Worm (Caenorhabditis elegans) whole organism, L4/young adult: ENCODE data around the gene H01G02.4.
A peak's percentile ranks its signal among the peaks of the same experiment; 100 is the strongest.

ENCODE experiments used
- W03F9.2 ChIP-seq: fragments of 150-350 bp; optimal IDR thresholded peaks from 2 replicates; lab custom pipeline; 2014; ENCODE audit warnings: missing biosample characterization, missing genetic modification characterization
- dao-5 ChIP-seq: sonication (generic microtip); optimal IDR thresholded peaks from 2 replicates; lab custom pipeline; 2016; ENCODE audit warnings: missing genotype, missing genetic modification characterization, moderate library complexity, missing compliant biosample characterization
- him-1 ChIP-seq: sonication (generic microtip); optimal IDR thresholded peaks from 2 replicates; lab custom pipeline; 2016; ENCODE audit warnings: missing genotype, missing genetic modification reagents, missing genetic modification characterization, missing compliant biosample characterization

The H01G02.4 gene

DNA sequence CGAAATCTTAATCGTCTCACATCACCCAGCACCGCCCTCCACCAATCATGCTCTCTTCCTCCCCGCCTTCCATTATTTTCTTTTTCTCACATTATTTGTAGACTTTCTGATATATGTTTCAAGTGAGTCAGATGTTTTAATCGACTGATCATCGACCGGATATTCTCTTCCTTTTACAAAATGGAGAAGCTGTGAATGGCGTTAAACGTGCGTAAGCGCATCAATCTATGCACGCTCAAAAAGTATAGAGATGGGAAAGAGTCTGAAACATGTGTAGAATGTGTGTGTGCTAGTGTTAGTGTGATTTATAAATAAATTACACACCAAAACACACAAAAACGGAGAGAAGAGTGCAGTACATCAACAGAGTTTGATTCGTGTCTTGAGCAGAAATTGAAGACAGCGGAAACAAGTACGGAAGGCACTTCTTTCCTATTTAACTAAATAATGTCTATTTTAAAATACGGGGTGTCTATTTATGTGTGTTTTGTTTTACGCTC, 25.9 kb downstream of the H01G02.4 start:
- no peak for TF ChIP-seq him-1 (tag; lab: Kevin White, UChicago)
- no peak for TF ChIP-seq dao-5 (tag; lab: Kevin White, UChicago)
- no peak for TF ChIP-seq W03F9.2 (tag; lab: Kevin White, UChicago)

DNA sequence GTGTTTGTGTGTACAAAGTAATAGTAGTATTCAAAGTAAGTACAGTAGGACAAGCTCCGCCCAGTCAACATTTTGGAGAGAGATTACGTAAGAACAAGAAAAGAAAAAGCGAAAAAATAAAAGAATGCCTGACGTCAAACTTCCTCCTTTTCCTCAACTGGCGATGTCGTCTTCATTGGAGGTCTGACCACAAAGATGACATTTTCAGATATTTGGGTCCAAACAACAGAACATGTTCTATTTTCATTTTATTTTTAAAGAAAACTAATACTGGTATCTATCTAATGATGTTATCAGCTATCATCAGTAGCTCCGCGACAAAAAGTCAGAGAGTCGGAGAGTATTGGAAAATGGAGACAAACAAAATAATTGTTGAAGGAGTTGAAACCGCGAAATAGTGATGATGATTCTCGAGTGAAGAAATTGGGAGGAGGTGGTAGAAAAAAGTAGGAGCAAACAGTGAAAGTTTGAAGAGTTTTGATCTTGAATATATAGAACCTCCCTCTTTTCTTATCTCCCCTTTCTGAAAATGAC, 29.2 kb downstream of the H01G02.4 start, which contains the start of gene lips-5:
Gene lips-5 (minus strand): TSS at position 51 of the 534 bp plus-strand sequence.
- TF ChIP-seq dao-5 (tag; lab: Kevin White, UChicago) (no peak), W03F9.2 (tag; lab: Kevin White, UChicago) (no peak), him-1 (tag; lab: Kevin White, UChicago) (no peak)

- no peak for TF ChIP-seq him-1 (tag; lab: Kevin White, UChicago)
- TF ChIP-seq dao-5 (tag; lab: Kevin White, UChicago) = no peak
- TF ChIP-seq W03F9.2 (tag; lab: Kevin White, UChicago) = no peak
Observed at ce11 chrIV:11772119-11772518, 30.8 kb downstream of the H01G02.4 start.

ce11 chrIV:11771064-11771463, 31.9 kb downstream of the H01G02.4 start:
- TF ChIP-seq dao-5 (tag; lab: Kevin White, UChicago) = no peak
- TF ChIP-seq him-1 (tag; lab: Kevin White, UChicago) = no peak
- no peak for TF ChIP-seq W03F9.2 (tag; lab: Kevin White, UChicago)

DNA sequence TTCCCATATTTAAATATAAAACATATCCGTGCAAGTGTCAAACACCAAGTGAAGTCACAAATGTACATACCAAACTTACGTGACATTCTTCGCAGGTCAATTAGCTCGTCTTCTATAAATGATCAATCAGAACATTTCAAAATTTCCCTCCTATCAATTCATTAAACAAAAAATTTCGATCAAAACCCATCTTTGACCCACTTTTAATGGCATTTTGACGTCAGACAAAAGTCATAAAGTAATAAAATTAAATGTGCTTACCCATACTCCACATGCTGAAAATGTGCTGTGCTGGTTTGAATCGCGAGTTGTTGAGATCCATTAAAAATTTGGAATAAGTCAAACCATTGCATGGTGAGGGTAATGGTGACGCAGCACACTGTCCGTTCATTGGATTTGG, 33.2 kb downstream of the H01G02.4 start:
- no peak for TF ChIP-seq him-1 (tag; lab: Kevin White, UChicago)
- TF ChIP-seq dao-5 (tag; lab: Kevin White, UChicago) = no peak
- no peak for TF ChIP-seq W03F9.2 (tag; lab: Kevin White, UChicago)

DNA sequence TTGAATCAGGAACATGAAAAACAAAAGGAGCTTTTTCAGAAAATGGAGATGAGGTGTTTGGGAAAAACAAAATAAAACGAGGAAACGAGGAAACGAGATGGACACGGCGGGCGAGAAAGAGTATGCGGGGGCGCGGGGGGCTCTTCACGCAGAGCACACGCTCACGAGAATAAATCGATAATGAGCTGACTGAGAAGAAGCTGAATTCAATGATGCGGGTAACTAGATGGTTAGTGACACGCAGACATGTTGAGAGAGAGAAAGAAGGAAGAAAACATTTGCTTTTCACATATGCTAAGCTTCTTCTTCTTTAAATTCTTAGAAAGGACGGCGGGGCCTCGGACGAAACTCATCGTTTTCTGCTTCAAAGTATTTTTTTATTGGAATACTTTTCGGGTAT, 37.4 kb downstream of the H01G02.4 start:
- TF ChIP-seq W03F9.2 (tag; lab: Kevin White, UChicago) (no peak), him-1 (tag; lab: Kevin White, UChicago) (peak; percentile 77)

DNA sequence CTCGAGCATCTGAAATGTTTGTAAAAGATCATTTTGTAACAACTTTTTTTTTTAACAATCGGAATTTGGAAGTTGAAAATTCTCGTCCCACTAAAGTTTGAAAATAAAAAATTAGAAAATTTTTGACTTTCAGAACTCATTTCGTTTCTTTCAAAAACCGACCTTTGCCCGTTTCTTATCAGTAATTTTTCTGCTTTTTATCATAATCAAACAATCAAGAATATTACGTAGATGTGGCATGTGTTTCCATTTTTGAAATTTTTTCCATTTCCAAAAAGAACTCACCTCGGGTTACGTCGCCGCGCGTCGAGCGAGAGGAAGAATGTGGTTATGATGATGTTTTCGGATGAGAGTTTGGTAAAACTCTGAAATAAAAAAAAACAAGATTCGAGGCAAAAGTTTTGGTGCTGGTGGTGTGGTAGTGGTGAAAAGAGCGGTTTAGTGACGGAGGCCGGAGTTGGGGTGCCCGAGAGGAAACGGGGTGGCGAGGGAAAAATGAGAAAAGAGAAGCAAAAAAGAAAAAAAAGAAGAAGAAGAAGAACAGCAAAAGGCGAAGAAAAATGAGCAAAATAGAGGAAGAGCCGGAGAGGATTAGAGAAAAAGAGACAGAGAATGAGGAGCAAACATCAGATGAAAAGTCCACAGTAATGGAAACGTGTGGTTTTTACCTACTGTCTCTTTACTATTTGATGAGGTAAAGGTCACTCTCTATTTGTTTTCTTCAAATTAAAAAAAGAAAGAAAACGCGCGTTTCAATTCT, 42.1 kb downstream of the H01G02.4 start, which contains the start of gene T12A7.2:
Gene T12A7.2 (minus strand): TSS at position 412 of the 760 bp plus-strand sequence.
- TF ChIP-seq W03F9.2 (tag; lab: Kevin White, UChicago) = no peak
- TF ChIP-seq dao-5 (tag; lab: Kevin White, UChicago) = no peak
- TF ChIP-seq him-1 (tag; lab: Kevin White, UChicago) = no peak

DNA sequence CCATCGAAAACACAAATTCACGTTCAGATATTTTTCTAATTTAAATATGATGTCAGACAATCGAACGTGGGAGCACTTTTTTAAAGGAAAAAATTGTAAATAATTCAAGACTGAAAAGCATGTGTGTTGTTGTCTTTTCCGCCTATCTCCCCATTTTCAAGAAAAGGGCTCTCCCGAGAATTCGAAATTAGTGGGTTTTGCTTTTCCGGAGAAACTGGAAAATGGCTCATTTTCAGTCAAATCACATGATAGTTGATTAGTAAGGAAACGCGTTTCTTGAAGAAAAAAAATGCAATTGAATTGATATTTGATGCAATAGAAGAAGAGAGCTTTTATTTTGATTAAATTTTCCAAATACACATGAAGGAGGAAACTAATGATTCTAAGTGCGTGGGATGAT, 43.1 kb downstream of the H01G02.4 start:
- TF ChIP-seq W03F9.2 (tag; lab: Kevin White, UChicago) (no peak), dao-5 (tag; lab: Kevin White, UChicago) (no peak), him-1 (tag; lab: Kevin White, UChicago) (no peak)

ce11 chrIV:11755907-11756306, 47.0 kb downstream of the H01G02.4 start, which contains the start of gene T12A7.9:
Gene T12A7.9, minus strand, starts transcription at chrIV:11756007.
- no peak for TF ChIP-seq W03F9.2 (tag; lab: Kevin White, UChicago)
- TF ChIP-seq him-1 (tag; lab: Kevin White, UChicago) = peak; percentile 77

DNA sequence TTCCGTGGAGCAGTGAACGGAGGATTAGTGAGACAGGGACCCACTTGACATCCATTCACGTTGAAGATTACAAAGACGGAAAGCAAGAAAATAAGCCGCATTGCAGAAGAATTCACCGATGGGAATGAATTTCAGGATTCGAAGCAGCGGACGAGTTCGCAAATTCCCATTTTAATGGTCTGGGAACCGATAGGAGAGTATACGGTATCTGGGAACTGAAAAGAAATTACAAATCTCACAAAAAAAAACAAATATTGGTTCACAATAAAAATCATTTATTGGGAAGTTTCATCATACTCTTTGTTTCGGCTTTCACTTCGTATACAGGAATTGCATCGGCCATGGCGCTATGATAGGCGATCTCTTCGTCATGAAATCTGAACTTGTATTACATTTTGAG, 47.9 kb downstream of the H01G02.4 start, which contains the start of gene T12A7.10:
Gene T12A7.10 (minus strand): TSS at position 101 of the 400 bp plus-strand sequence.
- TF ChIP-seq dao-5 (tag; lab: Kevin White, UChicago) = no peak
- no peak for TF ChIP-seq W03F9.2 (tag; lab: Kevin White, UChicago)
- no peak for TF ChIP-seq him-1 (tag; lab: Kevin White, UChicago)

- no peak for TF ChIP-seq dao-5 (tag; lab: Kevin White, UChicago)
- no peak for TF ChIP-seq him-1 (tag; lab: Kevin White, UChicago)
Observed at ce11 chrIV:11754328-11754727, 48.6 kb downstream of the H01G02.4 start, which contains the start of gene scl-18. Gene scl-18, minus strand, starts transcription at chrIV:11754428.
